Fruit fly (Drosophila melanogaster): ENCODE results near the gene CG17104.

The CG17104 gene

DNA sequence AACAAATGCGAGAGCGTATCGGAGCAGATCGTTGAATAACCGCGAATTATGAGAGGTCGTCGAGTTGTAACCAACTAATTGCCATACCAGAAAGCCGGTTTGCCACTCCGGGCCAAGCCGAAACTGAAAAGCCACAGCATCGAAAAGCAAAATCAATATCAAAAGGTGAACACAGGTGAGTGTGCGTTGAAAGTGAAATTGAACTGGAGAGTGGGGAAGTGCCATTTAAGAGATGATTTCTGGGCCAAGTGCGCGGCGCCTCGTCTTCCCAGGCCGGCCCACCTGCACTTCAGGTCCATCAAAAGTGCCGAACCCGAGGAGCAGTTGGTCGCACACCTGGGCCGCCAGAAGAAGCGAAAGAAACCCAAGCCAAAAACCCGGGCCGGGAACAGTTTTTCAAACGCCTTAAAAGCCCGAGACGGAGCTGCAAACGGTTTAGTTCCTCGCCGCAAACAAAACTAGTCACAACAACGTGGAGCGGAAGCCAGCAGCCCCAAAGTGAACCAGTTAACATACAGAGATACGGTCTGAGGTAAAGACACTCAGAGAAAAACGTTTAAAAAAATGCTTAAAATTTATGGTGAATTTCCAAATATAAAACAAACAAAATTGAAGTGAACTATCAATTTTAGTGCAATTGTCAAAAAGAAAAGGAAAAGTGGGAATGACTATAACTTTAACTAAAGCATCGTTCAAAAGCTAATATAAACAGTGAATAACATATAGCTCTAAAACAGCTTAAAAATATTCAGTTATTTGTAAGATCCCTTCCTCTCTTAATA lies at the start of gene CG17104 (continued):
- no peak for TF ChIP-seq ham (GFP tag; IDR thresholded peaks at IDR 0.05)
- TF ChIP-seq CG1603 (tag; optimal IDR thresholded peaks at IDR 0.05): no peak
- TF ChIP-seq CG10431 (GFP tag; optimal IDR thresholded peaks at IDR 0.05): no peak
- TF ChIP-seq CG13424 (tag; optimal IDR thresholded peaks at IDR 0.05): peak; percentile 51
- no peak for TF ChIP-seq pzg (GFP tag; optimal IDR thresholded peaks at IDR 0.05)
- no peak for TF ChIP-seq kah (GFP tag; optimal IDR thresholded peaks at IDR 0.05)
- no peak for TF ChIP-seq CG30020 (tag; optimal IDR thresholded peaks at IDR 0.05)
- no peak for TF ChIP-seq fd102C (GFP tag; optimal IDR thresholded peaks at IDR 0.05)
- TF ChIP-seq lov (optimal IDR thresholded peaks at IDR 0.05): no peak
- TF ChIP-seq lov (GFP tag; IDR thresholded peaks at IDR 0.05): no peak
- TF ChIP-seq E2f1 (GFP tag; IDR thresholded peaks at IDR 0.05): no peak
- no peak for TF ChIP-seq CG6791 (GFP tag; IDR thresholded peaks at IDR 0.05; ENCODE audit: partially characterized antibody)
- TF ChIP-seq Side (GFP tag; optimal IDR thresholded peaks at IDR 0.05): no peak
- TF ChIP-seq sr (GFP tag; IDR thresholded peaks at IDR 0.05): no peak
- no peak for TF ChIP-seq CG17802 (tag; optimal IDR thresholded peaks at IDR 0.05)
- TF ChIP-seq CG12299 (tag; optimal IDR thresholded peaks at IDR 0.05): no peak
- TF ChIP-seq CG17328 (GFP tag; IDR thresholded peaks at IDR 0.05): no peak
- no peak for TF ChIP-seq Atf-2 (GFP tag; optimal IDR thresholded peaks at IDR 0.05)
- no peak for TF ChIP-seq chn (GFP tag; optimal IDR thresholded peaks at IDR 0.05)
- no peak for TF ChIP-seq CG12219 (GFP tag; optimal IDR thresholded peaks at IDR 0.05)
- no peak for TF ChIP-seq CG18476 (GFP tag; optimal IDR thresholded peaks at IDR 0.05)
- no peak for TF ChIP-seq CG2199 (GFP tag; IDR thresholded peaks at IDR 0.05)
- no peak for TF ChIP-seq CG15601 (tag; optimal IDR thresholded peaks at IDR 0.05)
- TF ChIP-seq Ets97D (GFP tag; optimal IDR thresholded peaks at IDR 0.05): no peak
- no peak for TF ChIP-seq CG4730 (GFP tag; IDR thresholded peaks at IDR 0.05)
- TF ChIP-seq Lim3 (GFP tag; IDR thresholded peaks at IDR 0.05): no peak
- no peak for TF ChIP-seq sob (GFP tag; IDR thresholded peaks at IDR 0.05)
- TF ChIP-seq ems (GFP tag; optimal IDR thresholded peaks at IDR 0.05): no peak
- TF ChIP-seq CG8089 (GFP tag; optimal IDR thresholded peaks at IDR 0.05): no peak
- TF ChIP-seq al (GFP tag; IDR thresholded peaks at IDR 0.05): no peak
- TF ChIP-seq ro (GFP tag; IDR thresholded peaks at IDR 0.05): no peak
- no peak for TF ChIP-seq fd64A (GFP tag; optimal IDR thresholded peaks at IDR 0.05)
- no peak for TF ChIP-seq abd-A (tag; optimal IDR thresholded peaks at IDR 0.05)
- no peak for TF ChIP-seq danr (GFP tag; IDR thresholded peaks at IDR 0.05)
- TF ChIP-seq CG15269 (tag; optimal IDR thresholded peaks at IDR 0.05): peak; percentile 65
- TF ChIP-seq Hr51 (GFP tag; optimal IDR thresholded peaks at IDR 0.05): peak in 1 of 2 experiments; percentile 51
- peak; percentile 61 for TF ChIP-seq dmrt99B (tag; optimal IDR thresholded peaks at IDR 0.05)
- TF ChIP-seq Ada2b (GFP tag; IDR thresholded peaks at IDR 0.05): no peak
- no peak for TF ChIP-seq br (optimal IDR thresholded peaks at IDR 0.05)
- TF ChIP-seq kay (GFP tag; optimal IDR thresholded peaks at IDR 0.05): no peak
- peak; percentile 16 for TF ChIP-seq Fer3 (tag; optimal IDR thresholded peaks at IDR 0.05)
- no peak for TF ChIP-seq so (GFP tag; IDR thresholded peaks at IDR 0.05)
- TF ChIP-seq emc (GFP tag; optimal IDR thresholded peaks at IDR 0.05): no peak
- no peak for TF ChIP-seq sqz (GFP tag; optimal IDR thresholded peaks at IDR 0.05)
- no peak for TF ChIP-seq toy (GFP tag; IDR thresholded peaks at IDR 0.05)
- TF ChIP-seq Dip3 (GFP tag; optimal IDR thresholded peaks at IDR 0.05): no peak
- no peak for TF ChIP-seq Bteb2 (GFP tag; optimal IDR thresholded peaks at IDR 0.05)
- TF ChIP-seq Sox102F (GFP tag; optimal IDR thresholded peaks at IDR 0.05): peak; percentile 55
- TF ChIP-seq yki (optimal IDR thresholded peaks at IDR 0.05): no peak
- TF ChIP-seq CG14050 (GFP tag; IDR thresholded peaks at IDR 0.05): peak; percentile 31; the same call in 1 of the 3 replicates
- TF ChIP-seq dm (GFP tag; optimal IDR thresholded peaks at IDR 0.05): no peak
- no peak for TF ChIP-seq CG14965 (GFP tag; optimal IDR thresholded peaks at IDR 0.05; ENCODE audit: borderline replicate concordance)
